Worm (Caenorhabditis elegans): ENCODE data around the gene col-86.
"Not testable (repeated sequence)": the region's sequence is repeated elsewhere in the genome, so short reads cannot be mapped to it uniquely, and the experiment has no call there.

Gene col-86

ce11 chrII:13082403-13082802 is 15.7 kb downstream of the col-86 start, which contains the start of gene Y81G3A.6:
Gene Y81G3A.6 (minus strand): TSS chrII:13082503.
- TF ChIP-seq nhr-76, mml-1, snpc-4 (tag; optimal IDR thresholded peaks at IDR 0.05): not testable (repeated sequence)

- not testable (repeated sequence) for TF ChIP-seq pha-4, snpc-4, ztf-4 (tag; optimal IDR thresholded peaks at IDR 0.05)
These were observed 17.5 kb downstream of the col-86 start, which contains the start of gene Y81G3A.2 for ce11 chrII:13080607-13081006. Gene Y81G3A.2 (plus strand): TSS chrII:13080907.

DNA sequence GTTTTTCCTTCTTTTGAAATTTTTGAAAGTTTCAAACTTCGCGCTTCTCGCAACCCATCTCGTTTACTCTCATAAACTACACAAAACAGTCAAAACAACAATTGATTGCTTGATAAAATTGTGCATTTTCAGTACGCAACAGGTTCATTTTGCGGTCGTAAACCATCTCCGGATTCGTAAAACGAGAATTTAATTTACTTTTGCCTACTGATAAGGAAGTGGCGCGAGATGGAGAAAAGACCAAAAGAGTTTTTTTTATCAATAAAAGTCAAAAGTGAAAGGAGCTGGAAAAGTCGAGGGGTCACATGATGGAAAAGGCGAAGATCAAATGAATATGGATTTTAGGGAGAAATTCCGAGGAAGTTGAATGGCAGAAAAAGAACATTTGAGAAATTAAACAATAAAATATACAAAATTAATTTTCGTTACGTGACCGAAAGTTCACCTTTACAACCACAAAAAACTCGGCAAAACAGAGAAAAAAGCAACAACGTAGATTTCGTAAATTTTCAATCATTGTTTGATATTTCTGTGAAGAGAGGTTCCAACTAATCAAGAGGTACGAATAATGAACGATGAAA is 19.1 kb downstream of the col-86 start, which contains the start of gene F42G4.6:
F42G4.6 (plus strand) TSS at position 531 of the 581 bp plus-strand sequence.
- TF ChIP-seq lin-15B (tag; optimal IDR thresholded peaks at IDR 0.05) (no peak), hmg-11 (tag; optimal IDR thresholded peaks at IDR 0.05) (no peak), jun-1 (tag; optimal IDR thresholded peaks at IDR 0.05) (no peak), pqm-1 (tag; optimal IDR thresholded peaks at IDR 0.05) (peak; percentile 83), ztf-4 (tag; optimal IDR thresholded peaks at IDR 0.05) (no peak), pha-4 (tag; optimal IDR thresholded peaks at IDR 0.05) (peak; percentile 61), ceh-28 (tag; optimal IDR thresholded peaks at IDR 0.05) (no peak), elt-1 (tag; optimal IDR thresholded peaks at IDR 0.05) (no peak), egl-27 (tag; optimal IDR thresholded peaks at IDR 0.05) (no peak), elt-2 (tag; optimal IDR thresholded peaks at IDR 0.05) (peak; percentile 95), unc-39 (tag; optimal IDR thresholded peaks at IDR 0.05) (no peak), nhr-11 (tag; optimal IDR thresholded peaks at IDR 0.05) (no peak)

ce11 chrII:13077746-13078145 is 20.3 kb downstream of the col-86 start:
- no peak for TF ChIP-seq mdl-1 (tag; optimal IDR thresholded peaks at IDR 0.05)
- TF ChIP-seq egl-27 (tag; optimal IDR thresholded peaks at IDR 0.05) = no peak
- no peak for TF ChIP-seq ama-1 (optimal IDR thresholded peaks at IDR 0.05)
- TF ChIP-seq nhr-237 (tag; optimal IDR thresholded peaks at IDR 0.05) = no peak
- no peak for TF ChIP-seq ceh-28 (tag; optimal IDR thresholded peaks at IDR 0.05)
- peak; percentile 65 for TF ChIP-seq pha-4 (tag; optimal IDR thresholded peaks at IDR 0.05)
- no peak for TF ChIP-seq eor-1 (tag; optimal IDR thresholded peaks at IDR 0.05)
- no peak for TF ChIP-seq mml-1 (tag; optimal IDR thresholded peaks at IDR 0.05)
- TF ChIP-seq unc-62 (GFP tag; optimal IDR thresholded peaks at IDR 0.05) = no peak
- peak; percentile 97 for TF ChIP-seq pqm-1 (tag; optimal IDR thresholded peaks at IDR 0.05)
- peak; percentile 56 for TF ChIP-seq jun-1 (tag; optimal IDR thresholded peaks at IDR 0.05)
- no peak for TF ChIP-seq ZK546.5 (tag; optimal IDR thresholded peaks at IDR 0.05)
- TF ChIP-seq elt-2 (tag; optimal IDR thresholded peaks at IDR 0.05) = peak; percentile 98
- no peak for TF ChIP-seq tbx-2 (tag; optimal IDR thresholded peaks at IDR 0.05)
- no peak for TF ChIP-seq lsy-12 (tag; optimal IDR thresholded peaks at IDR 0.05)
- no peak for TF ChIP-seq unc-39 (tag; optimal IDR thresholded peaks at IDR 0.05)
- TF ChIP-seq hmg-11 (tag; optimal IDR thresholded peaks at IDR 0.05) = no peak
- no peak for TF ChIP-seq lin-39 (tag; optimal IDR thresholded peaks at IDR 0.05)

ce11 chrII:13076301-13076916 is 21.7 kb downstream of the col-86 start:
- no peak for TF ChIP-seq unc-39 (tag; optimal IDR thresholded peaks at IDR 0.05)
- peak; percentile 69 for TF ChIP-seq elt-2 (tag; optimal IDR thresholded peaks at IDR 0.05)
- TF ChIP-seq pqm-1 (tag; optimal IDR thresholded peaks at IDR 0.05) = peak; percentile 6
- no peak for TF ChIP-seq nhr-43 (tag; optimal IDR thresholded peaks at IDR 0.05; ENCODE audit: poor library complexity, severe bottlenecking)
- TF ChIP-seq snpc-4 (tag; optimal IDR thresholded peaks at IDR 0.05) = no peak
- TF ChIP-seq ama-1 (optimal IDR thresholded peaks at IDR 0.05) = no peak
- no peak for TF ChIP-seq mdl-1 (tag; optimal IDR thresholded peaks at IDR 0.05)
- TF ChIP-seq nhr-12 (tag; optimal IDR thresholded peaks at IDR 0.05) = no peak
- TF ChIP-seq ztf-4 (tag; optimal IDR thresholded peaks at IDR 0.05) = no peak
- TF ChIP-seq zag-1 (tag; optimal IDR thresholded peaks at IDR 0.05) = no peak
- no peak for TF ChIP-seq nhr-67 (tag; optimal IDR thresholded peaks at IDR 0.05)
- TF ChIP-seq pha-4 (tag; optimal IDR thresholded peaks at IDR 0.05) = peak; percentile 33
- no peak for TF ChIP-seq ZK546.5 (tag; optimal IDR thresholded peaks at IDR 0.05)
- peak; percentile 42 for TF ChIP-seq nfya-1 (tag; optimal IDR thresholded peaks at IDR 0.05; ENCODE audit: insufficient read depth)
- TF ChIP-seq ceh-28 (tag; optimal IDR thresholded peaks at IDR 0.05) = no peak
- no peak for TF ChIP-seq nhr-237 (tag; optimal IDR thresholded peaks at IDR 0.05)
- TF ChIP-seq skn-1 (tag; optimal IDR thresholded peaks at IDR 0.05) = no peak
- TF ChIP-seq nhr-76 (tag; optimal IDR thresholded peaks at IDR 0.05) = no peak
- TF ChIP-seq tbx-2 (tag; optimal IDR thresholded peaks at IDR 0.05) = no peak
